Fruit fly (Drosophila melanogaster) whole organism, wandering third instar larva: ENCODE results near the gene CG13243.
A peak's percentile ranks its signal among the peaks of the same experiment; 100 is the strongest.

ENCODE experiments used
- Abd-B ChIP-seq: fragments of >200 bp; optimal IDR thresholded peaks from 2 replicates; lab custom pipeline; 2017; ENCODE audit warnings: missing biosample characterization, missing genetic modification characterization
- CG32264 ChIP-seq: fragments of 200-800 bp; sonication (Bioruptor generic); optimal IDR thresholded peaks from 2 replicates; lab custom pipeline; 2016; ENCODE audit warnings: missing biosample characterization, missing genetic modification characterization
- Dfd ChIP-seq: fragments of >200 bp; optimal IDR thresholded peaks from 2 replicates; lab custom pipeline; 2017; ENCODE audit warnings: missing biosample characterization, missing genetic modification characterization
- Dif ChIP-seq: fragments of 200-275, 200-300 bp; sonication (Bioruptor generic); optimal IDR thresholded peaks from 2 replicates; lab custom pipeline; 2018; ENCODE audit warnings: missing biosample characterization, missing genetic modification characterization; ENCODE audit not compliant: partially characterized antibody
- HLH106 ChIP-seq: fragments of 200-800 bp; optimal IDR thresholded peaks from 3 replicates; lab custom pipeline; 2019; ENCODE audit warnings: missing biosample characterization, mild to moderate bottlenecking, missing genetic modification characterization, moderate library complexity
- Hr78 ChIP-seq: fragments of >200 bp; optimal IDR thresholded peaks from 2 replicates; lab custom pipeline; 2017; ENCODE audit warnings: missing biosample characterization, missing genetic modification characterization
- Hr83 ChIP-seq: fragments of 200-300 bp; sonication (Bioruptor generic); optimal IDR thresholded peaks from 2 replicates; lab custom pipeline; 2016; ENCODE audit warnings: missing biosample characterization, mild to moderate bottlenecking, missing genetic modification characterization, moderate library complexity; ENCODE audit not compliant: poor library complexity, severe bottlenecking
- Mio ChIP-seq: sonication (Bioruptor generic); optimal IDR thresholded peaks from 2 replicates; lab custom pipeline; 2016; ENCODE audit warnings: missing biosample characterization, missing genetic modification characterization
- Myc ChIP-seq: fragments of >200 bp; optimal IDR thresholded peaks from 2 replicates; lab custom pipeline; 2017
- N ChIP-seq: fragments of >200 bp; optimal IDR thresholded peaks from 2 replicates; lab custom pipeline; 2018; ENCODE audit warnings: missing biosample characterization, missing external identifiers, missing genetic modification characterization
- OdsH ChIP-seq: fragments of 200-800 bp; sonication (Bioruptor generic); optimal IDR thresholded peaks from 2 replicates; lab custom pipeline; 2016; ENCODE audit warnings: missing biosample characterization, mild to moderate bottlenecking, missing genetic modification characterization
- Rel ChIP-seq, 2 experiments: fragments of 200-800 bp; sonication (Bioruptor generic) in 1 of 2; optimal IDR thresholded peaks; 2 replicates in 1 of 2; 3 replicates in 1 of 2; lab custom pipeline; 2016 to 2019; ENCODE audit warnings: mild to moderate bottlenecking in 2 of 2, missing biosample characterization in 2 of 2, missing genetic modification characterization in 2 of 2, moderate library complexity in 1 of 2
- Sp1 ChIP-seq: fragments of 200-800 bp; sonication (Bioruptor generic); optimal IDR thresholded peaks from 3 replicates; lab custom pipeline; 2019; ENCODE audit warnings: missing biosample characterization, mild to moderate bottlenecking, missing genetic modification characterization, moderate library complexity
- Vsx2 ChIP-seq: fragments of 200-300, 225-300 bp; sonication (Bioruptor generic); optimal IDR thresholded peaks from 2 replicates; lab custom pipeline; 2018; ENCODE audit warnings: missing biosample characterization, missing genetic modification characterization; ENCODE audit not compliant: partially characterized antibody
- brk ChIP-seq: fragments of 200-800 bp; sonication (Bioruptor generic); optimal IDR thresholded peaks from 2 replicates; lab custom pipeline; 2016; ENCODE audit warnings: missing biosample characterization, mild to moderate bottlenecking, missing genetic modification characterization
- dl ChIP-seq, 2 experiments: fragments of 175-275, 200-275 bp in 1 of 2; fragments of 200-275 bp in 1 of 2; sonication (Bioruptor generic); optimal IDR thresholded peaks; lab custom pipeline; 2018; ENCODE audit warnings: mild to moderate bottlenecking in 2 of 2, missing biosample characterization in 2 of 2, missing genetic modification characterization in 2 of 2, moderate library complexity in 2 of 2; ENCODE audit not compliant: partially characterized antibody in 2 of 2, insufficient read depth in 1 of 2
- ey ChIP-seq: fragments of 200-800 bp; sonication (Bioruptor generic); optimal IDR thresholded peaks from 2 replicates; lab custom pipeline; 2016; ENCODE audit warnings: missing biosample characterization, missing genetic modification characterization
- foxo ChIP-seq, 2 experiments: fragments of 200-800 bp; sonication (Bioruptor generic); optimal IDR thresholded peaks; 2 replicates in 1 of 2; 3 replicates in 1 of 2; lab custom pipeline; 2016 to 2017; ENCODE audit warnings: missing biosample characterization in 2 of 2, missing genetic modification characterization in 2 of 2
- fru ChIP-seq: fragments of 200-800 bp; sonication (Bioruptor generic); optimal IDR thresholded peaks from 3 replicates; lab custom pipeline; 2016; ENCODE audit warnings: missing biosample characterization, mild to moderate bottlenecking, missing genetic modification characterization
- h ChIP-seq: fragments of 200-800 bp; sonication (Bioruptor generic); optimal IDR thresholded peaks from 3 replicates; lab custom pipeline; 2016; ENCODE audit warnings: missing biosample characterization, mild to moderate bottlenecking, missing genetic modification characterization
- jim ChIP-seq: fragments of 175-275, 200-325 bp; sonication (Bioruptor generic); optimal IDR thresholded peaks from 2 replicates; lab custom pipeline; 2016; ENCODE audit warnings: missing biosample characterization, mild to moderate bottlenecking, missing genetic modification characterization
- pan ChIP-seq: fragments of >200 bp; optimal IDR thresholded peaks from 2 replicates; lab custom pipeline; 2017
- psq ChIP-seq: fragments of 200-800 bp; sonication (Bioruptor generic); optimal IDR thresholded peaks from 3 replicates; lab custom pipeline; 2017; ENCODE audit warnings: missing biosample characterization, mild to moderate bottlenecking, missing genetic modification characterization, moderate library complexity
- sage ChIP-seq: fragments of 200-800 bp; sonication (Bioruptor generic); optimal IDR thresholded peaks from 2 replicates; lab custom pipeline; 2016; ENCODE audit warnings: missing biosample characterization, mild to moderate bottlenecking, missing genetic modification characterization
- usp ChIP-seq: fragments of >200 bp; optimal IDR thresholded peaks from 2 replicates; lab custom pipeline; 2017; ENCODE audit warnings: missing biosample characterization, missing genetic modification characterization
- woc ChIP-seq: sonication (Bioruptor generic); optimal IDR thresholded peaks from 2 replicates; lab custom pipeline; 2016; ENCODE audit warnings: missing biosample characterization, mild to moderate bottlenecking, missing genetic modification characterization

CG13243 gene

dm6 chr2L:15853826-15854225 lies 1.4 kb downstream of the CG13243 start, which contains the start of gene Tektin-A:
TSS of gene Tektin-A (plus strand) at chr2L:15854126.
- TF ChIP-seq ey (GFP tag; lab: Kevin White, UChicago) = no peak
- TF ChIP-seq psq (GFP tag; lab: Kevin White, UChicago) = no peak
- no peak for TF ChIP-seq woc (GFP tag; lab: Kevin White, UChicago)
- no peak for TF ChIP-seq fru (GFP tag; lab: Kevin White, UChicago)
- no peak for TF ChIP-seq Hr83 (GFP tag; lab: Kevin White, UChicago)
- TF ChIP-seq Mio (GFP tag; lab: Kevin White, UChicago) = no peak
- TF ChIP-seq Vsx2 (GFP tag; lab: Kevin White, UChicago) = no peak
- no peak for TF ChIP-seq Sp1 (GFP tag; lab: Kevin White, UChicago)
- no peak for TF ChIP-seq Rel (GFP tag; optimal IDR thresholded peaks at IDR 0.05; lab: Kevin White, UChicago)
- no peak for TF ChIP-seq Rel (tag; optimal IDR thresholded peaks at IDR 0.05; lab: Kevin White, UChicago)

dm6 chr2L:15865361-15865760 lies 13.0 kb downstream of the CG13243 start, which contains the start of gene CG42792:
TSS of gene CG42792 (minus strand) at chr2L:15865461.
- TF ChIP-seq dl (GFP tag; optimal IDR thresholded peaks at IDR 0.05; lab: Kevin White, UChicago; ENCODE audit: insufficient read depth in 1 of 2, partially characterized antibody in 2 of 2) (no peak), jim (GFP tag; lab: Kevin White, UChicago) (no peak)
- TF ChIP-seq, all 38 proteins: peak for 0

dm6 chr2L:15880056-15880455 lies 27.7 kb downstream of the CG13243 start, which contains the start of gene CG7653:
TSS of gene CG7653 (minus strand) at chr2L:15880156.
- TF ChIP-seq N (GFP tag; lab: Kevin White, UChicago) = no peak
- no peak for TF ChIP-seq Dfd (GFP tag; lab: Kevin White, UChicago)
- TF ChIP-seq HLH106 (tag; lab: Kevin White, UChicago) = no peak
- TF ChIP-seq usp (GFP tag; lab: Kevin White, UChicago) = no peak
- TF ChIP-seq Abd-B (GFP tag; lab: Kevin White, UChicago) = no peak
- TF ChIP-seq woc (GFP tag; lab: Kevin White, UChicago) = no peak
- no peak for TF ChIP-seq OdsH (GFP tag; lab: Kevin White, UChicago)
- TF ChIP-seq jim (GFP tag; lab: Kevin White, UChicago) = no peak
- TF ChIP-seq sage = no peak
- TF ChIP-seq Myc (lab: Kevin White, UChicago) = no peak
- TF ChIP-seq psq (GFP tag; lab: Kevin White, UChicago) = no peak
- TF ChIP-seq h (GFP tag; lab: Kevin White, UChicago) = no peak

- no peak for TF ChIP-seq Dfd (GFP tag; lab: Kevin White, UChicago)
- TF ChIP-seq pan (lab: Kevin White, UChicago) = no peak
- no peak for TF ChIP-seq sage
- no peak for TF ChIP-seq fru (GFP tag; lab: Kevin White, UChicago)
- no peak for TF ChIP-seq Dif (GFP tag; lab: Kevin White, UChicago)
- TF ChIP-seq h (GFP tag; lab: Kevin White, UChicago) = no peak
- TF ChIP-seq OdsH (GFP tag; lab: Kevin White, UChicago) = no peak
- no peak for TF ChIP-seq woc (GFP tag; lab: Kevin White, UChicago)
- TF ChIP-seq brk = no peak
- TF ChIP-seq usp (GFP tag; lab: Kevin White, UChicago) = no peak
These were observed 30.7 kb downstream of the CG13243 start, which contains the start of gene CG44475 for dm6 chr2L:15883090-15883489. TSS of gene CG44475 (minus strand) at chr2L:15883190.

DNA sequence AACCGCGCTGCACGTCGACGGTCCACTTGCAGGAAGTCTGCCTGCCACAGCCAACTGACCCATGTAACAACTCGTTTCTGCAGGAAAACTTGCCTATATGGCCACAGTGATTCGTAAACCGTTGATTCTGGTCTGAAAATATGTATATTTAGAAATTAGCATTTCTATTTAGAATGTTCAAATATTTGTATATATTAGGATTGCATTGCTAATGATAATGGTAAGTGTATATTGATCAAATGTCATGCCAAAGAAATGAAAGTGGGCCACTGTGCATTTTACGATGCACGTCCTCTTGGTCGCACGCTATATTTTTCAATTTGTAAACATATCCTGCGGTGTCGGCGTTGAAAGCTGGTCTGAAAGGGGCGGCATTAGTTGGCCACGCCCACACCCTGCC lies 33.8 kb downstream of the CG13243 start:
- TF ChIP-seq Sp1 (GFP tag; lab: Kevin White, UChicago) (no peak), foxo (GFP tag; optimal IDR thresholded peaks at IDR 0.05; lab: Kevin White, UChicago) (peak in 1 of 2 experiments; percentile 12), fru (GFP tag; lab: Kevin White, UChicago) (peak; percentile 22), h (GFP tag; lab: Kevin White, UChicago) (peak; percentile 34), Vsx2 (GFP tag; lab: Kevin White, UChicago) (no peak)

dm6 chr2L:15893711-15894110 lies 41.3 kb downstream of the CG13243 start, which contains the start of gene Tep1:
TSS of gene Tep1 (minus strand) at chr2L:15893811.
- TF ChIP-seq HLH106 (tag; lab: Kevin White, UChicago) (no peak), Hr78 (GFP tag; lab: Kevin White, UChicago) (no peak), N (GFP tag; lab: Kevin White, UChicago) (no peak), pan (lab: Kevin White, UChicago) (no peak), CG32264 (no peak), jim (GFP tag; lab: Kevin White, UChicago) (no peak)
